Worm (Caenorhabditis elegans): ENCODE measurements around the gene ZK1240.2.

The ZK1240.2 gene

DNA sequence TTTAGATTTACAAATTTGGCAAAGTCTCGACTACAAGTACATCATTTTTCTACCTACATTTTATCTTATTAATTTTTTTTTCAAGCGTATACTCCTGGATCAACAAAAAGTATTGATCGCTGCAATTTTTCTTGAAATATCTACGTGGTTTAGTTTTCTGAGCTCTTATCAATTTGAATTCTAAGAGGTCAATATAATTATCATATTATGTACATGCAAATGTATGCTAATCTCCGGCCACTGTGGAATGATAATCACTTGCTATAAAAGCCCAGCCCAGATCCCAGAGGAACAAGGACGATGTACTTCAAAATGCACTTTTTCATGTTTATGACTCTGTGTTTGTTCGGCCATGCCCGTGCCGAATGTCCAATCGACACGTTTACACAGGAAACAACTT lies 33.6 kb downstream of the ZK1240.2 start, which contains the start of gene F43C11.1:
Gene F43C11.1 (plus strand): TSS at position 301 of the 400 bp plus-strand sequence.
- TF ChIP-seq ceh-83 (GFP tag; optimal IDR thresholded peaks at IDR 0.05) (no peak), nhr-237 (tag; optimal IDR thresholded peaks at IDR 0.05) (no peak), nhr-28 (tag; optimal IDR thresholded peaks at IDR 0.05) (no peak), hlh-1 (tag; optimal IDR thresholded peaks at IDR 0.05) (no peak), ztf-11 (tag; optimal IDR thresholded peaks at IDR 0.05) (no peak), tbx-8 (GFP tag; optimal IDR thresholded peaks at IDR 0.05) (no peak), unc-62 (GFP tag; optimal IDR thresholded peaks at IDR 0.05) (no peak), snpc-4 (tag; optimal IDR thresholded peaks at IDR 0.05) (no peak), drap-1 (GFP tag; optimal IDR thresholded peaks at IDR 0.05) (no peak), ceh-39 (tag; optimal IDR thresholded peaks at IDR 0.05) (no peak), nhr-12 (tag; optimal IDR thresholded peaks at IDR 0.05) (no peak), nhr-2 (tag; optimal IDR thresholded peaks at IDR 0.05) (no peak), blmp-1 (tag; optimal IDR thresholded peaks at IDR 0.05) (no peak)

DNA sequence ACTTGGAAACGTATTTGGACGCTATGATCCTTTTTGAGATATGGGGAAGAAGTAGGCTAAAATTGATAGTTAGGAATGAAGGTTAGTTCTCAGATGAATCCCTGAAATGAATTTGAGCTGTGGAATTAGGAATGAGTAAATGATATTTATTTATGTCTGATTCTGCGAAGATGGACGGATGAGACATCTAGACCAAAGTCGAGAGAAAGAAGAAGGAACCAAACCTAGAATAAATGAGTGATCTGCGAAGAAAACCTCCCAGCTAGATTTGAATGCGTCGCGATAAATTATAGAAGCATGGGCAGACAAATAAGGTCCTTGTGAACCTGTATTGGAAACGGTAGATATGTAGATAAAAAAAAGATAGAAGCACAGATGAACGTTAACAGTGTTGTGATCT lies 36.8 kb downstream of the ZK1240.2 start, which contains the start of gene F43C11.16:
Gene F43C11.16 (minus strand): TSS at position 101 of the 400 bp plus-strand sequence.
- TF ChIP-seq zip-8 (tag; optimal IDR thresholded peaks at IDR 0.05) (no peak), unc-62 (GFP tag; optimal IDR thresholded peaks at IDR 0.05) (no peak), ham-2 (GFP tag; optimal IDR thresholded peaks at IDR 0.05) (no peak), nhr-2 (tag; optimal IDR thresholded peaks at IDR 0.05) (no peak), unc-120 (tag; optimal IDR thresholded peaks at IDR 0.05; ENCODE audit: poor library complexity, severe bottlenecking) (no peak), nhr-237 (tag; optimal IDR thresholded peaks at IDR 0.05) (no peak), elt-3 (tag; optimal IDR thresholded peaks at IDR 0.05) (no peak), lin-13 (tag; optimal IDR thresholded peaks at IDR 0.05) (no peak), lsy-2 (tag; optimal IDR thresholded peaks at IDR 0.05) (no peak), ceh-83 (GFP tag; optimal IDR thresholded peaks at IDR 0.05) (no peak), nhr-28 (tag; optimal IDR thresholded peaks at IDR 0.05) (no peak), ztf-11 (tag; optimal IDR thresholded peaks at IDR 0.05) (no peak), lin-32 (GFP tag; optimal IDR thresholded peaks at IDR 0.05) (no peak), sptf-1 (tag; optimal IDR thresholded peaks at IDR 0.05) (no peak), nhr-12 (tag; optimal IDR thresholded peaks at IDR 0.05) (no peak), sem-2 (GFP tag; optimal IDR thresholded peaks at IDR 0.05) (no peak), blmp-1 (tag; optimal IDR thresholded peaks at IDR 0.05) (no peak), ceh-43 (GFP tag; optimal IDR thresholded peaks at IDR 0.05) (no peak), pha-4 (tag; optimal IDR thresholded peaks at IDR 0.05) (no peak), flh-1 (GFP tag; optimal IDR thresholded peaks at IDR 0.05) (no peak)

DNA sequence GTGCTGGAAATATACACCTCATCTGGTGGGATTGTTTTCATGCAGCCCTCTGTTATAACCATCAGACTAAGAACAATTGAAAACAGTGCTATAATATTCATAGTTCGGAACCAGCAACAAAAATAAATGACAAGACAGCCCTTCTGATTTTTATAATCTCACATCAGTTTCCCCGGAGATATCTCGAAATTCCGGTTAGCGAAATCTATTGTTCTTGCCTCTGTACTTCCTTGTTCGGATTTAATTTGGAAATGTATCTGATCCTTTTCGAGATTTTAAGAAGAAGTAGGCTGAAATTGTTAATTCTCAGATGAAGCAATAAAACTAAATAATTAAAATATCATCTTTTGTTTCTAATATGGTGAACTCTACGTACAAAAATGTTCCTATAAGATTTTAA lies 40.5 kb downstream of the ZK1240.2 start, which contains the start of gene F43C11.11:
Gene F43C11.11 (minus strand): TSS at position 101 of the 400 bp plus-strand sequence.
- no peak for TF ChIP-seq nhr-76 (tag; optimal IDR thresholded peaks at IDR 0.05)

DNA sequence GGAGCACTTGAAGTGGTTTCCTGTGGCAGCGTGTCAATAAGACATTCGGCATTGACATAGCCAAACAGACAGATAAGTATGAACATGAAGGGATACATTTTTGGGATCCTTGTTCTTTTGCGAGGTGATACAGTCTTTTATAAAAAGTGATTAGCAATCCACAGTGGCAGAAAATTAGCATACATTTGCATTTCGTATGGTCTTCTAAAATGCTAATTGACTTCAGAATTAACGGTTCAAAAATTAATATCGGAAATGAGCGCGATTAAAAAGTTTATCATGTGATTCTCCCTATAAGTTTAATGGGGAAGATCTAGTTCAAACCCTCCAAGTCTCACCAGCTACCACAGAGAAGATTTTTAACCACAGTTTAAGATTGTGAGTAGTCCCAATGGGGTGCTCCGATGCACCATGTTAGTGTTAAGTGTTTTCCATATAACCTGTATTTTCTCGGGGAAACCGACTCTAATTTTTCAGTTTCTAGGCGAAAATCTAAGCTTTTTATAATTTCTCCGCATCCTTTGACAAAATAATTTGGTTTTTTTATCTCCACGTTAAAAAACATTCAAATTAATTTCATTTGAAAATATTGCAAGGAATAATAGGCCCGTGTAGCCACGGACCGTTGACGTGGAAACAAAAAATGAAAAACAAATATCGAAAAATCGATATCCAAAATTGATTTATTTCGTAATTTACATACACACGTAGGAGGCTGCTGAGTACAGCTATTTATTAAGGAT lies 43.6 kb downstream of the ZK1240.2 start, which contains the start of the genes F43C11.12 and F16G10.5:
Gene F43C11.12 (minus strand): TSS at position 101 of the 743 bp plus-strand sequence.
Gene F16G10.5 (plus strand): TSS at position 693 of the 743 bp plus-strand sequence.
- TF ChIP-seq drap-1 (GFP tag; optimal IDR thresholded peaks at IDR 0.05) (no peak), cnd-1 (tag; optimal IDR thresholded peaks at IDR 0.05) (no peak), elt-1 (tag; optimal IDR thresholded peaks at IDR 0.05; ENCODE audit: borderline replicate concordance, insufficient read depth) (no peak), ces-1 (GFP tag; optimal IDR thresholded peaks at IDR 0.05) (no peak), unc-39 (tag; optimal IDR thresholded peaks at IDR 0.05) (no peak), lin-32 (GFP tag; optimal IDR thresholded peaks at IDR 0.05) (no peak), tbx-8 (GFP tag; optimal IDR thresholded peaks at IDR 0.05) (no peak), mep-1 (tag; optimal IDR thresholded peaks at IDR 0.05) (no peak), ztf-11 (tag; optimal IDR thresholded peaks at IDR 0.05) (no peak), M03D4.4 (tag; optimal IDR thresholded peaks at IDR 0.05) (no peak), nhr-2 (tag; optimal IDR thresholded peaks at IDR 0.05) (no peak), ceh-83 (GFP tag; optimal IDR thresholded peaks at IDR 0.05) (no peak), ham-2 (GFP tag; optimal IDR thresholded peaks at IDR 0.05) (no peak), snpc-4 (tag; optimal IDR thresholded peaks at IDR 0.05) (no peak), nhr-76 (tag; optimal IDR thresholded peaks at IDR 0.05) (no peak), unc-120 (tag; optimal IDR thresholded peaks at IDR 0.05; ENCODE audit: poor library complexity, severe bottlenecking) (no peak), pha-4 (tag; optimal IDR thresholded peaks at IDR 0.05) (no peak), nhr-237 (tag; optimal IDR thresholded peaks at IDR 0.05) (no peak), lsy-2 (tag; optimal IDR thresholded peaks at IDR 0.05) (no peak), unc-62 (GFP tag; optimal IDR thresholded peaks at IDR 0.05) (no peak)

All from whole organism, mixed stage, embryonic.